Worm (Caenorhabditis elegans) whole organism, L1 larva: ENCODE data around the gene C02B8.12.

Source experiments
- ceh-63 ChIP-seq: fragments of 200-800 bp; sonication (Bioruptor generic); optimal IDR thresholded peaks from 2 replicates; lab custom pipeline; 2018; ENCODE audit warnings: mild to moderate bottlenecking, missing genetic modification characterization, missing compliant biosample characterization
- ceh-8 ChIP-seq: fragments of 200-800 bp; sonication (Bioruptor generic); optimal IDR thresholded peaks from 2 replicates; lab custom pipeline; 2018; ENCODE audit warnings: mild to moderate bottlenecking, missing genetic modification characterization, moderate library complexity, missing compliant biosample characterization
- ceh-82 ChIP-seq, 3 experiments: fragments of 150-350 bp in 1 of 3; sonication (generic microtip) in 2 of 3; optimal IDR thresholded peaks; 2 replicates each; lab custom pipeline; 2014 to 2017; ENCODE audit warnings: missing biosample characterization in 3 of 3, missing genetic modification characterization in 3 of 3
- lin-35 ChIP-seq, 2 experiments: fragments of 150-350 bp; optimal IDR thresholded peaks; 2 replicates each; lab custom pipeline; 2014; ENCODE audit warnings: missing biosample characterization in 2 of 2, missing genetic modification characterization in 2 of 2, missing genetic modification reagents in 2 of 2

ce11 chrX:8136276-8136891 lies 13.2 kb upstream of the C02B8.12 start, which contains the start of gene C02B8.6:
- TF ChIP-seq lin-35 (GFP tag; optimal IDR thresholded peaks at IDR 0.05; lab: Kevin White, UChicago) (peak; percentile 24 to 60), ceh-82 (tag; optimal IDR thresholded peaks at IDR 0.05; lab: Kevin White, UChicago) (peak in 1 of 3 experiments; percentile 29), ceh-63 (GFP tag; lab: Kevin White, UChicago) (no peak), ceh-8 (GFP tag; lab: Kevin White, UChicago) (no peak)
